Fruit fly (Drosophila melanogaster): Measurements from ENCODE around the gene Kif19A.

Kif19A gene

DNA sequence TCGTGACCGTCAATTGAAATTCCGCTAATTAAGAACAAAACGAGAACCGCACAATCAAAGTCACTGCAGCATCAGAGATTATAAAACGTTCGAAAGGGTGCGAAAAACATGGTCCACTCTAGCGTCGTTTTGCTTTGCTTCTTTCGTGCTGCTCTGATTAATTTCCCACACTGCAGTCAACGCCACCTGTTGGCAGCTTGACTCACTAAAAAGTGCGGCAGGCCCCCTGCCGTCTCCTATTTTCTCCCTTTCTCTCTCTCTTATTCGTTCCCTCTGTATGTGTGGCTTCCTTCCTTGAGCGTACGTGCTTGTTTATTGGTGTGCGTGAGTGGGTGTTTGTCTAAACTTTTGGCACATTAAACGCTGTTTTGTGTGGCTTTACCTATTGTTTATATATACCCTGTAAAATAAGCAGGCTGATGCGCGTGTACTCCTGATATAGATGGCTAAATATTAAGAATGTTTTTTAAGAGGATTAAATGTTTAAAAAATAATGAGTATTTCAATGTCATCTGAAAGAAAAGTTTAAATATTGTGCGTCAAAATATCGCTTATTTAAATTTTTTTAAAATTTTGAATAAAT lies 19.6 kb downstream of the Kif19A start:
- no peak for TF ChIP-seq foxo (GFP tag; optimal IDR thresholded peaks at IDR 0.05)
- TF ChIP-seq Sp1 (GFP tag; optimal IDR thresholded peaks at IDR 0.05) = no peak
- peak; percentile 57 for TF ChIP-seq Vsx2 (GFP tag; optimal IDR thresholded peaks at IDR 0.05; ENCODE audit: partially characterized antibody)
- peak; percentile 48 for TF ChIP-seq Dif (GFP tag; optimal IDR thresholded peaks at IDR 0.05; ENCODE audit: partially characterized antibody)
- TF ChIP-seq lola (GFP tag; optimal IDR thresholded peaks at IDR 0.05) = no peak
- TF ChIP-seq tai (GFP tag; optimal IDR thresholded peaks at IDR 0.05) = peak; percentile 3

DNA sequence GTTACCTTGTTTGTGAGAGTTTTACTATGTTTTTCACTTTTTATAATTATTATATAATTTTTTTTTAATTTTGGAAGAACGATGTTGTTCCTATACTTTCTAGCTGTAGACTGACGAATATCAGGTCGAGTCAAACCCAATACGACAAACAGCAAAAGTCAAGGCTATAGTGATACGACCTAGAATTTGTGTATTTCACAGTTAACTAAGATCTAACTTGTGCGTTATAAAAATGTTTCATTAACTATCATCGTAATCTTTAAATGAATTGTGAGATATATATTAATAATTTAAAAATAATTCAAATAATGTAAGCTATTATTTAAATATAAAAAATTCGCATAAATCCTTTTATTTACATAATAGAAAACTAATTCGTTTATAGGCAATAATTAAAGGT lies 20.3 kb downstream of the Kif19A start, which contains the start of gene CG9920:
CG9920 (minus strand) TSS at position 101 of the 400 bp plus-strand sequence.
- TF ChIP-seq rgr (GFP tag; optimal IDR thresholded peaks at IDR 0.05) = no peak
- TF ChIP-seq foxo (GFP tag; optimal IDR thresholded peaks at IDR 0.05) = no peak
- no peak for TF ChIP-seq Mio (GFP tag; optimal IDR thresholded peaks at IDR 0.05)

DNA sequence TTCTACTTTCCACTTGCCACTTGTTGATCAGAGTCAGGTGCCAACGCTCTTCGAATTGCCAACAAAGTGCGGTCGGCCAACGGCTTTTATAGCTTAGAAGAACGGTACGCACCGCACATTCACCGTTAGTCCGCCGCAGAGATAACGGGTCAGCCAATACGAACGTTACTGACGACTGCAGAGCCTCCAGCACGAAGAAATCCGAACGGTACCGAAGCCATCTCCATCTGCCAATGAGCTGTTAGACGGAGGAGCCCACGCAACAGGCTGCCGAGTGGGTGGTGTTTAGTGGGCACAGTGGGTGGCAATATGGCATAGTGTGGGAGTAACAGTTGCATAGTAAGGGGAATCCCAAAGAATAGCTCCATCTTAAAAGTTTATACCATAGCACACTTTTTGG lies 21.5 kb downstream of the Kif19A start, which contains the start of gene CCHa1:
CCHa1 (minus strand) TSS at position 44 of the 400 bp plus-strand sequence.
- TF ChIP-seq jim (GFP tag; optimal IDR thresholded peaks at IDR 0.05) (no peak), Sp1 (GFP tag; optimal IDR thresholded peaks at IDR 0.05) (no peak), Vsx2 (GFP tag; optimal IDR thresholded peaks at IDR 0.05; ENCODE audit: partially characterized antibody) (no peak), usp (GFP tag; optimal IDR thresholded peaks at IDR 0.05) (no peak), h (GFP tag; optimal IDR thresholded peaks at IDR 0.05) (no peak), foxo (GFP tag; optimal IDR thresholded peaks at IDR 0.05) (no peak), HLH106 (tag; optimal IDR thresholded peaks at IDR 0.05) (no peak), Hr78 (GFP tag; optimal IDR thresholded peaks at IDR 0.05) (no peak), sage (GFP tag; optimal IDR thresholded peaks at IDR 0.05) (no peak), Myc (optimal IDR thresholded peaks at IDR 0.05) (no peak), sv (GFP tag; optimal IDR thresholded peaks at IDR 0.05) (no peak), dl (GFP tag; optimal IDR thresholded peaks at IDR 0.05; ENCODE audit: insufficient read depth in 1 of 2, partially characterized antibody in 2 of 2) (no peak), woc (GFP tag; optimal IDR thresholded peaks at IDR 0.05) (no peak), dsf (GFP tag; optimal IDR thresholded peaks at IDR 0.05; ENCODE audit: borderline replicate concordance) (no peak), rgr (GFP tag; optimal IDR thresholded peaks at IDR 0.05) (no peak), Rel (GFP tag; optimal IDR thresholded peaks at IDR 0.05) (no peak), Rel (tag; optimal IDR thresholded peaks at IDR 0.05) (no peak), Mio (GFP tag; optimal IDR thresholded peaks at IDR 0.05) (no peak), psq (GFP tag; optimal IDR thresholded peaks at IDR 0.05) (no peak), Dif (GFP tag; optimal IDR thresholded peaks at IDR 0.05; ENCODE audit: partially characterized antibody) (no peak)

DNA sequence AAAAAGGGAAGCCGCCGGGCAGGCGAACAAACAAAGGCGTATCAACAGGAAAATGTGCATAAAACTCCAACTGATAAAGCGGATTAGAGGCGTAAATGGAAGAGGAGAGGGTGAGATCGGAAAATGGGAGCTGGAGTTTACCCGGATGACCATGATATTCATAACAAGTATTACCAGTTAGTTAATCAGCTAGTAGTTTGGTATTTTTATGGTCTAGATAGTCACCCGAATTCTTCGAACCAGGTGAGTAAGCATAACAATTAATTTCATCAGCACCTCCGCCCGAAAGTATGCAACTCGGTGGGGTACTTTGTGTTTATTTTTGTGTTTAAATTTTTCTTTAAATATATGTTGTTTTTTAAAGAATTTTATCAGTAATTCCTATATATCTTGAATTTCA lies 22.3 kb downstream of the Kif19A start:
- no peak for TF ChIP-seq CG9705 (GFP tag; optimal IDR thresholded peaks at IDR 0.05)
- no peak for TF ChIP-seq OdsH (GFP tag; optimal IDR thresholded peaks at IDR 0.05)
- no peak for TF ChIP-seq rgr (GFP tag; optimal IDR thresholded peaks at IDR 0.05)
- TF ChIP-seq Dif (GFP tag; optimal IDR thresholded peaks at IDR 0.05; ENCODE audit: partially characterized antibody) = no peak
- no peak for TF ChIP-seq Sp1 (GFP tag; optimal IDR thresholded peaks at IDR 0.05)
- TF ChIP-seq h (GFP tag; optimal IDR thresholded peaks at IDR 0.05) = no peak
- no peak for TF ChIP-seq Hnf4 (GFP tag; optimal IDR thresholded peaks at IDR 0.05)
- TF ChIP-seq brk (GFP tag; optimal IDR thresholded peaks at IDR 0.05) = no peak
- TF ChIP-seq CG32264 (GFP tag; optimal IDR thresholded peaks at IDR 0.05) = no peak
- no peak for TF ChIP-seq lola (GFP tag; optimal IDR thresholded peaks at IDR 0.05)
- TF ChIP-seq Abd-B (GFP tag; optimal IDR thresholded peaks at IDR 0.05) = no peak

DNA sequence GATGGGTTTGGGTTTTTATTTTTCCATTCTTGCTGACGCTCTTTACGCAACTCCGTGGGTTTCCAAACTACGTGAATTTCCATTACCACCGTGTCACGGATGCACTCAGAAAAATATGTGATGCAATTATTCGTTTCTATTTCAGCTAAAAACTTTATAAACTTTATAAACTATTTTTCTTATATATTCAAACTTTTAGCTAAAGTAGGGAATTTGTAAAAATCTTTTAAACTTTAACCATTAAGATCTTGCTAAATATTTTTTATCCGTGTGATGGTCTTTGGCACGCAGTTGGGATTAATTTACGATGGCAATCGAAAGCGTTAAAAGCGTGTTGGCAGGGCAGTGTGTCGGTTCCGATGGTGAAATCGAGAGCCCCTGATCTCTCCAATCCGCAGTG lies 22.8 kb downstream of the Kif19A start:
- TF ChIP-seq N (GFP tag; optimal IDR thresholded peaks at IDR 0.05) (no peak), OdsH (GFP tag; optimal IDR thresholded peaks at IDR 0.05) (no peak), GATAd (GFP tag; optimal IDR thresholded peaks at IDR 0.05) (no peak), CG9705 (GFP tag; optimal IDR thresholded peaks at IDR 0.05) (no peak), Rel (GFP tag; optimal IDR thresholded peaks at IDR 0.05) (no peak), Rel (tag; optimal IDR thresholded peaks at IDR 0.05) (no peak), sage (GFP tag; optimal IDR thresholded peaks at IDR 0.05) (no peak), tai (GFP tag; optimal IDR thresholded peaks at IDR 0.05) (no peak), Dif (GFP tag; optimal IDR thresholded peaks at IDR 0.05; ENCODE audit: partially characterized antibody) (no peak), rgr (GFP tag; optimal IDR thresholded peaks at IDR 0.05) (no peak), woc (GFP tag; optimal IDR thresholded peaks at IDR 0.05) (no peak), psq (GFP tag; optimal IDR thresholded peaks at IDR 0.05) (no peak), sv (GFP tag; optimal IDR thresholded peaks at IDR 0.05) (no peak), dmrt93B (GFP tag; optimal IDR thresholded peaks at IDR 0.05) (no peak), h (GFP tag; optimal IDR thresholded peaks at IDR 0.05) (no peak), CrebA (GFP tag; optimal IDR thresholded peaks at IDR 0.05; ENCODE audit: borderline replicate concordance) (no peak), Jra (GFP tag; optimal IDR thresholded peaks at IDR 0.05) (no peak), Hr78 (GFP tag; optimal IDR thresholded peaks at IDR 0.05) (no peak)

All from whole organism, wandering third instar larva.